Worm (Caenorhabditis elegans) whole organism, L4 larva: ENCODE data around the gene spe-10.
A peak's percentile ranks its signal among the peaks of the same experiment; 100 is the strongest.

Experiments
- D1046.2 ChIP-seq: fragments of 200-800 bp; sonication (Bioruptor generic); IDR thresholded peaks from 2 replicates; pipeline ENCODE4 v1.3.6; 2022; ENCODE audit warnings: missing genetic modification characterization, missing compliant biosample characterization
- F26F4.8 ChIP-seq: fragments of 200-800 bp; sonication (Bioruptor generic); conservative IDR thresholded peaks from 2 replicates; pipeline ENCODE4 v1.3.6; 2022; ENCODE audit warnings: missing genetic modification characterization, missing compliant biosample characterization
- F37D6.2 ChIP-seq: sonication (generic microtip); optimal IDR thresholded peaks from 2 replicates; lab custom pipeline; 2016; ENCODE audit warnings: mild to moderate bottlenecking, missing genetic modification characterization, missing compliant biosample characterization
- R02D3.7 ChIP-seq: fragments of 150-350 bp; sonication (generic microtip); optimal IDR thresholded peaks from 3 replicates; lab custom pipeline; 2014; ENCODE audit warnings: missing biosample characterization, missing genetic modification characterization
- T26A8.4 ChIP-seq: fragments of 200-800 bp; sonication (Bioruptor generic); IDR thresholded peaks from 2 replicates; pipeline ENCODE4 v1.3.6; 2022; ENCODE audit warnings: missing genetic modification characterization, missing compliant biosample characterization
- aha-1 ChIP-seq: fragments of 150-350 bp; peaks from one replicate; lab custom pipeline; 2014; ENCODE audit warnings: missing biosample characterization, missing genetic modification characterization
- aly-2 ChIP-seq: sonication (generic microtip); optimal IDR thresholded peaks from 2 replicates; lab custom pipeline; 2018; ENCODE audit warnings: missing biosample characterization, missing genetic modification characterization
- ceh-28 ChIP-seq: fragments of 150-350 bp; optimal IDR thresholded peaks from 2 replicates; lab custom pipeline; 2014; ENCODE audit warnings: missing biosample characterization, missing genetic modification reagents, missing genetic modification characterization
- ceh-44 ChIP-seq: fragments of 200-800 bp; sonication (Bioruptor generic); IDR thresholded peaks from 2 replicates; pipeline ENCODE4 v1.3.6; 2022; ENCODE audit warnings: missing genetic modification reagents, missing genetic modification characterization, missing compliant biosample characterization
- ceh-82 ChIP-seq: sonication (generic microtip); optimal IDR thresholded peaks from 2 replicates; lab custom pipeline; 2017; ENCODE audit warnings: missing biosample characterization, missing genetic modification characterization
- cey-2 ChIP-seq: sonication (generic microtip); optimal IDR thresholded peaks from 3 replicates; lab custom pipeline; 2017; ENCODE audit warnings: missing genetic modification characterization, mild to moderate bottlenecking, missing compliant biosample characterization, antibody characterized with exemption, borderline replicate concordance; ENCODE audit not compliant: insufficient read depth
- daf-12 ChIP-seq: fragments of 150-350 bp; optimal IDR thresholded peaks from 2 replicates; lab custom pipeline; 2014; ENCODE audit warnings: missing biosample characterization, missing genetic modification reagents, missing genetic modification characterization
- daf-16 ChIP-seq, 3 experiments: sonication (generic microtip); optimal IDR thresholded peaks; 2 replicates each; lab custom pipeline; 2016 to 2017; ENCODE audit warnings: missing genetic modification characterization in 3 of 3, missing genetic modification reagents in 3 of 3, mild to moderate bottlenecking in 2 of 3, missing compliant biosample characterization in 2 of 3, missing biosample characterization in 1 of 3, moderate library complexity in 1 of 3
- daf-8 ChIP-seq: fragments of 200-800 bp; sonication (Bioruptor generic); IDR thresholded peaks from 2 replicates; pipeline ENCODE4 v1.3.6; 2022; ENCODE audit warnings: missing genetic modification characterization, missing compliant biosample characterization
- dmd-6 ChIP-seq: fragments of 200-800 bp; sonication (Bioruptor generic); IDR thresholded peaks from 2 replicates; pipeline ENCODE4 v1.3.6; 2022; ENCODE audit warnings: missing genetic modification reagents, missing genetic modification characterization, missing compliant biosample characterization
- dmd-9 ChIP-seq: fragments of 200-800 bp; sonication (Bioruptor generic); IDR thresholded peaks from 2 replicates; pipeline ENCODE4 v1.3.6; 2022; ENCODE audit warnings: missing genetic modification reagents, missing genetic modification characterization, missing compliant biosample characterization
- egl-27 ChIP-seq: sonication (generic microtip); optimal IDR thresholded peaks from 3 replicates; lab custom pipeline; 2017; ENCODE audit warnings: missing biosample characterization, missing genetic modification reagents, missing genetic modification characterization
- egl-43 ChIP-seq: fragments of 200-800 bp; sonication (Bioruptor generic); IDR thresholded peaks from 2 replicates; pipeline ENCODE4 v1.3.6; 2022; ENCODE audit warnings: missing genetic modification reagents, missing genetic modification characterization, missing compliant biosample characterization
- hlh-30 ChIP-seq: sonication (generic microtip); optimal IDR thresholded peaks from 2 replicates; lab custom pipeline; 2017; ENCODE audit warnings: antibody characterized with exemption, mild to moderate bottlenecking, missing genetic modification characterization, missing compliant biosample characterization; ENCODE audit not compliant: insufficient read depth
- hmg-1.1 ChIP-seq: fragments of 200-800 bp; sonication (Bioruptor generic); IDR thresholded peaks from 2 replicates; pipeline ENCODE4 v1.3.6; 2022; ENCODE audit warnings: missing genetic modification reagents, missing genetic modification characterization, missing compliant biosample characterization
- lin-1 ChIP-seq: fragments of 200-800 bp; sonication (Bioruptor generic); IDR thresholded peaks from 2 replicates; pipeline ENCODE4 v1.3.6; 2022; ENCODE audit warnings: missing genetic modification reagents, missing genetic modification characterization, missing compliant biosample characterization
- lin-29 ChIP-seq: fragments of 200-800 bp; sonication (Bioruptor generic); IDR thresholded peaks from 2 replicates; pipeline ENCODE4 v1.3.6; 2022; ENCODE audit warnings: missing genetic modification reagents, missing genetic modification characterization, missing compliant biosample characterization
- lir-3 ChIP-seq: sonication (generic microtip); optimal IDR thresholded peaks from 2 replicates; lab custom pipeline; 2016; ENCODE audit warnings: mild to moderate bottlenecking, missing genetic modification characterization, missing compliant biosample characterization
- lsy-2 ChIP-seq, 2 experiments: fragments of 150-350 bp in 1 of 2; sonication (generic microtip) in 1 of 2; optimal IDR thresholded peaks; 2 replicates each; lab custom pipeline; 2014 to 2017; ENCODE audit warnings: missing biosample characterization in 2 of 2, missing genetic modification characterization in 2 of 2
- mdl-1 ChIP-seq, 2 experiments: fragments of 150-350 bp in 1 of 2; sonication (generic microtip) in 1 of 2; optimal IDR thresholded peaks; 2 replicates each; lab custom pipeline; 2014 to 2017; ENCODE audit warnings: missing biosample characterization in 2 of 2, missing genetic modification characterization in 2 of 2
- mdt-29 ChIP-seq: fragments of 200-800 bp; sonication (Bioruptor generic); IDR thresholded peaks from 2 replicates; pipeline ENCODE4 v1.3.6; 2022; ENCODE audit warnings: missing genetic modification reagents, missing genetic modification characterization, missing compliant biosample characterization
- mep-1 ChIP-seq: fragments of 150-350 bp; sonication (generic microtip); optimal IDR thresholded peaks from 3 replicates; lab custom pipeline; 2014; ENCODE audit warnings: missing biosample characterization, missing genetic modification characterization
- mes-2 ChIP-seq: sonication (generic microtip); optimal IDR thresholded peaks from 2 replicates; lab custom pipeline; 2016; ENCODE audit warnings: missing genotype, mild to moderate bottlenecking, missing genetic modification characterization, missing compliant biosample characterization; ENCODE audit not compliant: poor library complexity, severe bottlenecking
- mxl-2 ChIP-seq: fragments of 200-800 bp; sonication (Bioruptor generic); conservative IDR thresholded peaks from 2 replicates; pipeline ENCODE4 v1.3.6; 2022; ENCODE audit warnings: missing genetic modification reagents, missing genetic modification characterization, missing compliant biosample characterization
- mxl-3 ChIP-seq: fragments of 200-800 bp; sonication (Bioruptor generic); optimal IDR thresholded peaks from 2 replicates; lab custom pipeline; 2018; ENCODE audit warnings: mild to moderate bottlenecking, missing genetic modification characterization, missing compliant biosample characterization
- nhr-102 ChIP-seq: sonication (generic microtip); optimal IDR thresholded peaks from 2 replicates; lab custom pipeline; 2016; ENCODE audit warnings: mild to moderate bottlenecking, missing genetic modification characterization, moderate library complexity, missing compliant biosample characterization
- nhr-11 ChIP-seq: fragments of 150-350 bp; optimal IDR thresholded peaks from 2 replicates; lab custom pipeline; 2014; ENCODE audit warnings: missing biosample characterization, missing genetic modification characterization
- nhr-111 ChIP-seq: fragments of 200-800 bp; sonication (Bioruptor generic); optimal IDR thresholded peaks from 2 replicates; lab custom pipeline; 2018; ENCODE audit warnings: mild to moderate bottlenecking, missing genetic modification characterization, missing compliant biosample characterization
- nhr-25 ChIP-seq: sonication (generic microtip); optimal IDR thresholded peaks from 2 replicates; lab custom pipeline; 2017; ENCODE audit warnings: missing genetic modification characterization, mild to moderate bottlenecking, missing compliant biosample characterization, antibody characterized with exemption, moderate library complexity, borderline replicate concordance; ENCODE audit not compliant: insufficient read depth
- nhr-28 ChIP-seq: fragments of 150-350 bp; optimal IDR thresholded peaks from 2 replicates; lab custom pipeline; 2014; ENCODE audit warnings: missing biosample characterization, missing genetic modification characterization
- nhr-41 ChIP-seq: fragments of 200-800 bp; sonication (Bioruptor generic); IDR thresholded peaks from 2 replicates; pipeline ENCODE4 v1.3.6; 2022; ENCODE audit warnings: missing genetic modification reagents, missing genetic modification characterization, missing compliant biosample characterization
- nhr-42 ChIP-seq: fragments of 200-800 bp; sonication (Bioruptor generic); IDR thresholded peaks from 2 replicates; pipeline ENCODE4 v1.3.6; 2022; ENCODE audit warnings: missing genetic modification characterization, missing compliant biosample characterization
- nhr-48 ChIP-seq: sonication (generic microtip); optimal IDR thresholded peaks from 2 replicates; lab custom pipeline; 2016; ENCODE audit warnings: mild to moderate bottlenecking, missing genetic modification characterization, missing compliant biosample characterization
- nhr-6 ChIP-seq: fragments of 150-350 bp; optimal IDR thresholded peaks from 2 replicates; lab custom pipeline; 2014; ENCODE audit warnings: missing biosample characterization, missing genetic modification characterization
- pha-4 ChIP-seq, 2 experiments: fragments of 150-350 bp in 1 of 2; fragments of 200-800 bp in 1 of 2; sonication (Bioruptor generic) in 1 of 2; IDR thresholded peaks in 1 of 2; optimal IDR thresholded peaks in 1 of 2; 2 replicates each; pipeline versions ENCODE4 v1.3.6 to Lab custom; 2014 to 2022; ENCODE audit warnings: missing genetic modification characterization in 2 of 2, missing genetic modification reagents in 2 of 2, missing biosample characterization in 1 of 2, missing compliant biosample characterization in 1 of 2
- rbr-2 ChIP-seq: sonication (generic microtip); optimal IDR thresholded peaks from 2 replicates; lab custom pipeline; 2016; ENCODE audit warnings: missing genotype, missing genetic modification characterization, missing compliant biosample characterization
- spr-1 ChIP-seq: sonication (generic microtip); optimal IDR thresholded peaks from 2 replicates; lab custom pipeline; 2016; ENCODE audit warnings: mild to moderate bottlenecking, missing genetic modification characterization, missing compliant biosample characterization
- spr-3 ChIP-seq: fragments of 200-800 bp; sonication (Bioruptor generic); optimal IDR thresholded peaks from 2 replicates; lab custom pipeline; 2018; ENCODE audit warnings: mild to moderate bottlenecking, missing genetic modification characterization, missing compliant biosample characterization
- unc-62 ChIP-seq, 3 experiments: fragments of 150-350 bp in 1 of 3; sonication (generic microtip); optimal IDR thresholded peaks in 2 of 3; peaks in 1 of 3; 1 replicate in 1 of 3; 2 replicates in 2 of 3; lab custom pipeline; 2014 to 2017; ENCODE audit warnings: missing biosample characterization in 3 of 3, missing genetic modification characterization in 3 of 3, missing genetic modification reagents in 3 of 3, missing genotype in 1 of 3
- zag-1 ChIP-seq: fragments of 150-350 bp; optimal IDR thresholded peaks from 2 replicates; lab custom pipeline; 2014; ENCODE audit warnings: missing biosample characterization, missing genetic modification characterization
- zfp-2 ChIP-seq: sonication (generic microtip); optimal IDR thresholded peaks from 2 replicates; lab custom pipeline; 2016; ENCODE audit warnings: mild to moderate bottlenecking, missing genetic modification characterization, missing compliant biosample characterization
- zfp-3 ChIP-seq: fragments of 200-800 bp; sonication (Bioruptor generic); conservative IDR thresholded peaks from 2 replicates; pipeline ENCODE4 v1.3.6; 2022; ENCODE audit warnings: missing genetic modification reagents, missing genetic modification characterization, missing compliant biosample characterization
- ztf-7 ChIP-seq: fragments of 150-350 bp; optimal IDR thresholded peaks from 2 replicates; lab custom pipeline; 2014; ENCODE audit warnings: missing biosample characterization, missing genetic modification characterization

spe-10 gene

DNA sequence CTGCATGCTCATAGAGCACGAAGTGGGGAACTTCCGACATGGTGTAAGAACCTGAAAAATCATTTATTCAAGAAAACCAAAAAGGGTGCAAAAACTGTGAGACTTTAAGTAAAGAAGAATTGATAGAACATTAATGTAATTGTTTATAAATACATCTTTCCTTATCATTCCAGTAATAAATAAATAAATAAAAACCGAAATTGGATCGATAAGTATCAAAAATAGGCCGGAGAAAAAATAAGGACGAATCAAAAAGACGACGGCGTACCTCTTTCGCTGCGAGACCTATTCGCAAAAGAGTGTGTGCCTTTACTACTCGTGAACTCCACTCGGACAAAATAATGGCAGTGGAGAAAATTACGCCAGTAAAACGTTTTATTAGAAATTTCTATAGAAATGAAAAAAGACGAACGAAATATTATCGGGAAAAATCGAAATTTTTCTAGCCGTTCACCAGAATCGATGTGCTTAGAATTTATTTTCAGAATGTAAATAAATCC lies 31.1 kb upstream of the spe-10 start, which contains the start of gene nol-56 (continued):
- TF ChIP-seq mdt-29 (GFP tag; lab: Robert Waterston, UW) (no peak), hlh-30 (peak; percentile 71), lsy-2 (tag; optimal IDR thresholded peaks at IDR 0.05; lab: Kevin White, UChicago) (peak in 1 of 2 experiments; percentile 94), spr-1 (tag; lab: Kevin White, UChicago) (peak; percentile 52), aly-2 (tag; lab: Kevin White, UChicago) (no peak), lin-29 (GFP tag; lab: Robert Waterston, UW) (no peak), mes-2 (peak; percentile 93), nhr-111 (no peak), aha-1 (tag; lab: Kevin White, UChicago) (no peak), F37D6.2 (tag; lab: Kevin White, UChicago) (peak; percentile 47), ztf-7 (tag; lab: Kevin White, UChicago) (peak; percentile 62), D1046.2 (GFP tag; lab: Robert Waterston, UW) (no peak), daf-16 (GFP tag; optimal IDR thresholded peaks at IDR 0.05; lab: Kevin White, UChicago) (peak in 1 of 2 experiments; percentile 4), daf-16 (tag; optimal IDR thresholded peaks at IDR 0.05; lab: Kevin White, UChicago) (peak; percentile 62), ceh-82 (tag; lab: Kevin White, UChicago) (no peak), nhr-41 (GFP tag; lab: Robert Waterston, UW) (no peak), nhr-102 (tag; lab: Kevin White, UChicago) (peak; percentile 34), cey-2 (no peak), ceh-28 (no peak), lir-3 (no peak), ceh-44 (GFP tag; lab: Robert Waterston, UW) (no peak), lin-1 (GFP tag; lab: Robert Waterston, UW) (no peak), hmg-1.1 (GFP tag; lab: Robert Waterston, UW) (peak; percentile 68), spr-3 (GFP tag; lab: Kevin White, UChicago) (no peak), nhr-11 (tag; lab: Kevin White, UChicago) (peak; percentile 62), nhr-25 (tag; lab: Kevin White, UChicago) (peak; percentile 79), egl-43 (GFP tag; lab: Robert Waterston, UW) (no peak), T26A8.4 (GFP tag; lab: Robert Waterston, UW) (no peak), dmd-9 (GFP tag; lab: Robert Waterston, UW) (0 out of 2 replicates have a peak, but pooled peaks have one; percentile 57), rbr-2 (tag; lab: Kevin White, UChicago) (peak; percentile 71), egl-27 (no peak), daf-12 (tag; lab: Kevin White, UChicago) (no peak), zag-1 (tag; lab: Kevin White, UChicago) (no peak), unc-62 (GFP tag; optimal IDR thresholded peaks at IDR 0.05 in 1 of 2; lab: Kevin White, UChicago) (no peak), unc-62 (tag; optimal IDR thresholded peaks at IDR 0.05; lab: Kevin White, UChicago) (no peak), zfp-3 (no peak), mdl-1 (tag; optimal IDR thresholded peaks at IDR 0.05; lab: Kevin White, UChicago) (peak in 1 of 2 experiments; percentile 36), zfp-2 (tag; lab: Kevin White, UChicago) (peak; percentile 22), F26F4.8 (GFP tag; lab: Robert Waterston, UW) (no peak), mxl-3 (GFP tag; lab: Kevin White, UChicago) (no peak), dmd-6 (GFP tag; lab: Robert Waterston, UW) (peak; percentile 80), nhr-48 (tag; lab: Kevin White, UChicago) (peak; percentile 27), nhr-28 (tag; lab: Kevin White, UChicago) (peak; percentile 60), nhr-42 (GFP tag; lab: Robert Waterston, UW) (0 out of 2 replicates have a peak, but pooled peaks have one; percentile 8), R02D3.7 (tag; lab: Kevin White, UChicago) (no peak), mep-1 (tag; lab: Kevin White, UChicago) (peak; percentile 87), mxl-2 (no peak), nhr-6 (tag; lab: Kevin White, UChicago) (peak; percentile 62), pha-4 (GFP tag; IDR thresholded peaks at IDR 0.05; lab: Robert Waterston, UW) (peak; percentile 65; the same call in 1 of the 2 replicates), pha-4 (tag; optimal IDR thresholded peaks at IDR 0.05; lab: Kevin White, UChicago) (peak; percentile 32), daf-8 (GFP tag; lab: Robert Waterston, UW) (no peak)
